Fruit fly (Drosophila melanogaster): Measurements from ENCODE around the gene CG9030.
A peak's percentile ranks its signal among the peaks of the same experiment; 100 is the strongest.

CG9030 gene

DNA sequence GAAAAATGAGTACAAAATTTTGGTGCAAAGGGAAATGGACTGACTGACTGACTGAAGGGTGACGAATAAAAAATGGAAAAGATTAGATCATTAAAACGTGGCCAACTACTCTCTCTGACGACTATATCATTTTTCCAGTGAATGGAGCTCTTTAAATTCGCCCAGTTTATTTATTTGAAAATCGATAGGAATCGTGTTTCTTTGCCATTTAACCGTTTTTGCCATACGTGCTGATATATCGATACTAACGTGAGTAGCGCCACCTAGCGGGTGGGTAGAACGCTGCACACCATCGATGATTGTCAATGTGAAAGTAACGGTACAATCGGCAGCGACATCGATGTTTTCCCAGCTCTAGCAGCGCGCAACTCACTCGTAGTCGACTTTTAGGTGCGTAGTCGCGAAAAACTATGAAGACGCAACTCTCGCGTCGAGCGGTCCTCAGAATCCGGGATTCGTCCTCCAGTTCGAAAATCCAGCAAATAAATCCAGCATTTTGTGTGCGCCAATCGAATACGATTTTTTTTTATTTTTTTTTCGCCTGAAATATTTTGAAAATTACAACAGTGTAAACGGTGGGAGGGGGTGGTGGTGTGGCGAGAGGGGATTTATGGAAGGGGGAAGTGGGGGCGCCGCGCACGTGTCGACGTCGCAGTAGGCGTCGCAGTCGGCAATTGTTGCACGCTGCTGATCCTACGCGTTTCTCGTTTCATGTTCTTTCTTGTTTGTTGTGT lies at the start of gene CG9030, which contains the start of gene eag:
TSS of gene CG9030 (minus strand) at position 51 of the 734 bp plus-strand sequence.
TSS of gene eag (plus strand) at position 428 of the 734 bp plus-strand sequence.
- TF ChIP-seq noc (tag; optimal IDR thresholded peaks at IDR 0.05) = no peak

DNA sequence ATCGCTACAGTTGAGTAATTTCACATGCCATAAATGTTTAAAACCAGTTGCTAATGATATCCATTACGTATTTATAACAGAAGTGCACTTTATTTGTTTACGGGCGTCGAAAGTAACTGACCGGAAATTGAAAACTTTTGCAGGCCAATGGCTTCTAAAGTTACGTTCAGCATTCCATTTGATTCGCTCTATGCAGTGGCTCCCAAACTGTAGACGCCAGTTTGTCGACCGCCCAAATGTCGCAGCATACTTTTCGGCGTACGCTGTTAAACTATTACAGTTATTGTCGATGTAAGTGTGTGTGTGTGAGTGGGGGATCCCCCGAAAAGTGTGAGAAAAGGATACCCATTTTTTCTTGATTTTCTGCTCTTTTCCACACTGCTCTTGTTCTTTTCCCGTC lies 6.0 kb upstream of the CG9030 start:
- TF ChIP-seq noc (tag; optimal IDR thresholded peaks at IDR 0.05) = no peak

DNA sequence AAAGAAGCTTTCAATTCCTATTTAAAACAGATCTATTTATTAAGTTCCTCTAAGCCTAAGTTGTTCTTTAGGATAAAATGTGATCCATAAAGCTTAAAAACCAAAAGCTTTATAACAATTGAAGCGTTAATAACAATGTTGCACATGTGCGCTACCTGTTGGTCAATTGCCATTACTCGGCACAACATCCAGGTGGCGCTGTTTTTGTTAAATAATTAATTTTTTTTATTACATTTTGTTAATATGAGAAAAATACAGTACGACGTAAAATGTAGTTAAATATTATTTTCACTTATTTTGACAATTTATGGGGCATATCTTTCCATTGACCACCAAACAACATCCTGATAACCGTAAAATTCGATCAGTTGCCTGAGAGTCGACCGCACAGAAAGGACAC lies 1.0 kb downstream of the CG9030 start:
- no peak for TF ChIP-seq noc (tag; optimal IDR thresholded peaks at IDR 0.05)

DNA sequence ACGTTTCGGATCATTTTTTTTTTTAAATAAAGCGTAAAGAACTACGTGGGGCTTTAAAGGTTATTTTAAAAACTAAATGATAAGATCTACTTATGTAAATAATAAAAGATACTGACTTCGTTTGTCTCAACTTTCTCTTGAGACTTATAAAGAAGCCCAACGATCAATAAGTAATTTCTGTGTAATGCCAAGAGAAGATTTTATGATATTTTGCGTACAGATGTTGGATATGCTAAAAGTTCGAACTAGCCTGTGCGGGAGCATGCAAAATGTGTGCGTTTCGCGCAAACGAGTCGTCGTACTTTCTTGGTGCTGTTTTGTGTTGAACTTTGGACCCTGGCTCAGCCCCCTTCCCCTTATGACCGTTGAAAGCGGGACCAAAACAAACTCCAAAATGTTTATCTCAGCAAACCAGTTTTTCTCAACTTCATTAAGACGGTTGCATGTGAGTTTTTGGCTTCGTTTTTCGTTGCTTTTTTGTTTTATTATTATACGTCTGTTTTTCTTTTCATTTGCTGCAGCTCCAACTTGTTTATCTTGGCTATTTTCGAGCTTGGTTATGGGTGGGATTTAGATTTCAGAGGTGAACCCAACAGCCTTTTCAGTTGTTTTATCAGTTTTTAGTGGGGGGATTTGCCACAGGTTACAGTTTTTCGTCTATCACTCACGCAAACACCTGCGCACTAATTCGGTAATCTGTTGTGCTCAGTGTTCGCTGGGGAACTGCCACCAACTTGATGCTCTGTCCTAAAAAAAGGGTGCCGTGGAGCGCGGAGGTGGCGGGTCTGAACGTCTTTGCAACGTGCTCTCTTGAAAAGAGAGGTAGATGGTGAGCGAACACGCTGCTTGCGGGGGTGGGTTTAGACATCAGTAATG lies 1.8 kb downstream of the CG9030 start, which contains the start of gene pdgy:
TSS of gene pdgy (minus strand) at position 688 of the 876 bp plus-strand sequence.
- TF ChIP-seq noc (tag; optimal IDR thresholded peaks at IDR 0.05) = no peak

DNA sequence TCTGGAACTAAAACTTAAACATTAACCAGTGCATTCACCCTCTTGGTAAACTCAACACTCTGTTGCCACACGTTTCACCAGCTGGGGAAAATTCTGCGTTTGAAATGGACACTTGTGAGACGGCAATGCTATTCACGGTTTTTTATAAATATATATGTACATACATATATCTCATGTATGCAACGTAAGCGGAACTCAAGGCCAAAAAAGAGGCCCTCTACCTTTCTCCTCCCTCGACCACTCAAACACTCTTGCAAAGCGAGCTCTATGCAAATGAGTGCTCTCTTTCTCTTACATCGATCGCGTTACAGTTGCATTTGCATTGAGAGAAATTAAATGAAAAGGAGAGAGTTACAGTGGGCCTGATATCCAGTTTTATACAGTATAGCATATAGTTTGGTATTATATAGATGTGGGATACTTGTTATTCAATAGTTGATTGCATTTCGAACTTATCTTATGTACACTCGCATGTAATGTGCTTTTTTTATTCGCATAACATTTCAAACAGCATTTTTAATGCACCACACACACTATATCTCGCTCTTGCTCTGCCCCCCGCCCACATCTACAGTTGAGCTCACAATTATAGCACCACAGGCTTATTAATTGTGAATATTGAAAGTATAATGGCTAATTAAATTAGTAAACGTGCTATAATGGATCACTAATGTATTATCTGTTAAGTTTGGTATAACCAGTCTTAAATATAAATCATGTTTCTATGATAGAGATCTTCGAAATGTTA lies 2.6 kb downstream of the CG9030 start:
- TF ChIP-seq noc (tag; optimal IDR thresholded peaks at IDR 0.05) = no peak

DNA sequence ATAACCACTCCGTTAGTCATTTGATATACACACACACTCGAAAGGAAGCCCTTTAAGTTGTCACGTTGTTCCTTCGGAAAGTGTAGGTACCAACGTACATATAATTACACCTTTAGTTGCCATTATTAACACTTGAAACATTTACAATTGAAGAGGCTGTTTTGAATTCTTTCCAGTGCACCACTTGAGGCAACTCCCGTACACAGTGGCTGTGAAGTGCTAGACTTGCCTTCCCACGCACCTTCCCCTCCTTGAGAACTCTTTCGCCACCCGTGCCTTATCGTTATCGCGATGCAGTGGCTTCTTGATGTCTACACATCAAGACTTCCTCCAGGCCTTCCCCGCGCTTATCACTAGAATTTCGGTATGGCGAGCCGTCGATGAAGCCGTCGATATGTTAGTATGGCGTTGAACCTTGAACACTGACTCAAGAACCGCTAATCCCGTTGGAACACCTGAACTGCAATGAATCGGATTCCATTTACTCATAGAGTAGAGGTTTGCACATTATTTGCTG lies 3.5 kb downstream of the CG9030 start:
- no peak for TF ChIP-seq noc (tag; optimal IDR thresholded peaks at IDR 0.05)

DNA sequence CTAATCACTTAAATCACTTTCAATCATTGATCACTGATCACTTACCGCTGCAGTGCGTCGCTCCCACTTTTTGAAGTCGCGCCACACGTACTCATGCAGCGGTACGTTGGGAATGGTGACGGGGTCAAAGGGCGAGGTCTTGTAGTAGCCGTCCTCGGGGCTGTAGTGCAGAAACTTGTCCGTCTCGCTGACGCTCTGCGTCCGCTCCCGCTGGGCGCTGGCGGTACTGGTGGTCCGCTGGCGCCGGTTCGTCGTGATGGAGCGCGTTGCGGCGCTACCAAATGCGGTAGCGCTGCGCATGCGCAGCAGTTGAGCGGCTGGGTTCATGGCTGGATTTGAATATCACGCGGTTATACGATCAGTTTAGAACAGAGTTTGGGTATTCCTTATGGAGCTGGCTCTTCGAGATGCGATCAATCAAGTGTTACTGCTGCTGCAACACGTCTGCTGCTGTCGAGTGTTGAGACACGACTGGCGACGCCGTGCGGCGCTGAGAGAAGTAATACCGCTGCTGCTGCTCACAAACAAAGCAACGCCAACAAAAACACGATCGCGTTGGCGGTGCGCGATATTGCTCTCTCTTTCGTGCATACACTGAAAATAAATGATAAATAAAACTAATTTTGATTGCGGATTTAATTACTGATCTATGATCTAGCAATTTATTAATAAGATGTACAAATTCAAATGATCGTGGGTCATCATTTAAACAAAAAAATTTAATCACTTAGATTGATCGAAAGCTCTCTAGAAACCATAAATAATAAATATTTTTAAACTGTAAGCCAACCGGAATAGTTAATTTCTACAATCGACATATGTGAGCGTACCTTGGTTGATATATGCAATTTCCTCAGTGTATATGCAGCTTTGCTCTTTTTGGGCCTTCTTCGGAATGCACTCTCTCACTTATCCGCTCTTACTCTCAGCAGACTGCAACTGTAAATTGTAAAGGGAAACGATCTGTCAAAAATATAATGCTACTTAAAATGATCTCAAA lies 4.3 kb downstream of the CG9030 start:
- peak; percentile 74 for TF ChIP-seq noc (tag; optimal IDR thresholded peaks at IDR 0.05)

DNA sequence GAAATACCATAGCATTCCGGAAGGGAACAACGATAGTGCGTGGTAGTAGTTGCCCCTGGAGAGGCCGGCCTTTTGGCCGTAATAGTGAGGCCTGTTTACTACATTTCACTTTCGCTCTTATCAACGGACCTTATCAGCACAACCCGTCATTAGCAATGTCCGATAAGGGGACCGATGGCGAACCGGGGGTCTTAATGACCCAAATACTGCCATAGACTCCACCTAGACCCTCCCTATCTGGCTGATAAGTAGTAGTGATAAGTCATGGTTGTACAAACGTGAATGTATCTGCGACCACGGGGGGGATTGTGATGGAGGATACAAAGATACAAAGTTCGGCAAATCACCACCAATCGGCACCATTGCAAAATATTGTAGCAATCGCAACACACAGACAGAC lies 5.7 kb downstream of the CG9030 start:
- peak; percentile 38 for TF ChIP-seq noc (tag; optimal IDR thresholded peaks at IDR 0.05)

DNA sequence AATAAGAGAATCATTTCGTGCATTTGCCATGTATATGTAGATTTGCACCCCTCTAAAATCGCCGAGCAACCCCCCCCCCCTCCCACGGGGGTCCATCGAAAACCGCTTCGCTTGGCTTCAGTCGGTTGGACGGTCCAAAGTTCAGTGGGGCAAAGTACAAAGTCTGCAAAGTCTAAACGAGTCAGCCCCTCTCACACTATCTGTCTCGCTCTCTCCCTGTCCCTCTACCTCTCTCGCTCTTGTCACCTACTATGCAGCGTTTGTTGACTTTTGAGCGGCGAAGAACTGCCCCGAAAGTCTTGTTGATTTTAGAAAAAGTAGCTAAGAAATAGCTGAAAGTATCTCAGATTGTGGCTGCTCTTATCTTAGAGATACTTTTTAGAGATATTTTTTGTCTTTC lies 7.5 kb downstream of the CG9030 start:
- TF ChIP-seq noc (tag; optimal IDR thresholded peaks at IDR 0.05) = peak; percentile 40

DNA sequence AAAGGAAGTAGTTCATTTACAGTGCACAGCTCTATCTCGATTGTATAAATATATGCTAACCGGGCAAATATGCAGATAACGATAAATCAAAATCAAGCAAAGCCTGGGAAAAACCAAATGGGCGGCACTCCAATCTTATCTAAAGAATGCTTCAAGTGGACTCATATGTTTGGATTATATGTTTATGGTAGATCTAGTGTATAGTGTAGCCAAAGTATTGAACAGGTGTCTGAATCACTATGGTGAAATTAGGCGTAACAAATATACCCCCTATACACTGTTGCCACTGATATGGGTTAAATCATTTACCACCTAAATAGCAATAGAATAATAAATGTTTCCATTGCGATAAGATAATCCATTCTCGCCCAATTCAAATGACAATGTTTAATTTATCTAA lies 8.4 kb downstream of the CG9030 start:
- peak; percentile 59 for TF ChIP-seq noc (tag; optimal IDR thresholded peaks at IDR 0.05)

DNA sequence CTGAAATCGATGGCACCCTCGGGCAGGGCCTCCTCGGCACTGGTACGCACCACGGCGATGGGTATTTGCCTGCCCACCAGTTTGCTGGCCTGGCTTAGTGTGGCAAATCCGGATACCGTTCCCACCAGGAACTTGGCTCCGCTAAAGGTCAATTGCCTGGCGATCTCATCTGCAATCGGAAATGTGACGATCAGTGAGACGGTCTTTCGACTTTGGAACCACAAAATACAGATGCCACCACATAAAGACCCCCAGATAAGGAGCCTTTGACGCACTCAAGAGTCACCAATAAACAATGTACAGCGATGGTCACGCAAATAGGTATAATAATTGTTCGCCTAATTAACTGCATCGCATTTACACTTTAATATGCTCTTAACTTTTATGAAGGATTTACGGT lies 18.6 kb downstream of the CG9030 start:
- peak; percentile 28 for TF ChIP-seq noc (tag; optimal IDR thresholded peaks at IDR 0.05)

DNA sequence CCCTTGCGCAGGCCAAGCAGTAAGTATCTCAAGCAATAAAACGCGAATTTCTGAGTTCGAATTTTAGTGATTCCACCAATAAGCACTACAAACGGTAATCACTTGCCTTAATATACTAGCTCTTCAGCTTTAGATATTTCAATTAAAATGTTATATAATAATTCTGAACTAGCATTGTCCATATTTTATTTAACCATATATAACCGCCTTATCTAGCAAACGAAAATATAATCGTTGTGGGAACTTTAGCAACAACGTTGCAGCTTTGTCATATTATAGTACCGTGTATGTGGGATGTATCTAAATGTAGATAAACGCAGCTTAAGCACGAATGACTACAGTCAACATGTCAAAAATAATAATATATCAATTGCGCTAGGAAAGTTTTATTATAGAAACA lies 23.6 kb downstream of the CG9030 start:
- no peak for TF ChIP-seq noc (tag; optimal IDR thresholded peaks at IDR 0.05)

DNA sequence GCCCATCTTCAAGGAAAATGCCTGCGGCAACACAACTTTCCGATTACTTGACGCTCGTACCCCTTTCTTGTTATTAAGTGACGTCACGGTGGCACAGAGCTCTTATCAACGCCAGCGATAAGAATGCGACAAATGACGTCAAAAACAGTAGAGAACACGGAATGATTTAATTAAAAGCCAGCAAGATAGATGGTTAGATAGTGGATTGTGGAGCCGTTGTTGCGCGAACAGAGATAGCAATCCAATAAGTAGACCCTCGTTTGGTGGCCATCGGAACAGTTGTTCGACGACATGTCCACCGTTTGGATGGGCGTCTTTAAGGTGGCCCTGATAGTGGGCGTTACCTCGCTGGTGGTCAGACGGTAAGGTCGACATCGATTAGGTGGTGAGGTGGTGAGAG lies 25.1 kb downstream of the CG9030 start:
- TF ChIP-seq noc (tag; optimal IDR thresholded peaks at IDR 0.05) = peak; percentile 9

DNA sequence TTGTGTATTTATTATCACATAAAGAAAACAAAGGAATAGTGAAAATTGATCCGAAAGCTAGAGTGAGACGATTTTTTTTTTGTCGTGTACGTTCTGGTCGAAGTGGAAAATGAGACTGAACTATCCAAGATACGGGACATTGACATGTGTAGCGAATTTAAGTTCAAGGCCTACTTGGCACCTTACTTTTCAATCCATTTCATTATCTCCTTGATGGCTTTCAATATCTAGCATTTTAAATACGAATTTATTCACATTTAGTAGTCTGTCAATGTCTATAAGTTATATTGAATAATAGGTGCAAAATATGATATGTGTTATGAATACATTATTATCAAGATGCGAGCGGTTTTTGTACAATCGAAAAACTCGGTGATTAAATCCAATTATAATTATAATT lies 26.1 kb downstream of the CG9030 start, which contains the start of gene CG32591:
TSS of gene CG32591 (minus strand) at position 101 of the 400 bp plus-strand sequence.
- TF ChIP-seq noc (tag; optimal IDR thresholded peaks at IDR 0.05) = no peak

Measured in whole organism, larva.